Fruit fly (Drosophila melanogaster): Measurements from ENCODE around the gene CG8925.

dm6 chr3R:16208924-16209713, 37.3 kb downstream of the CG8925 start:
- TF ChIP-seq Myc (optimal IDR thresholded peaks at IDR 0.05) = no peak
- no peak for TF ChIP-seq ttk (optimal IDR thresholded peaks at IDR 0.05)
- TF ChIP-seq psq (optimal IDR thresholded peaks at IDR 0.05) = no peak

All from Kc167 (cell line).